Worm (Caenorhabditis elegans) whole organism, mixed stage, embryonic: Measurements from ENCODE around the gene W05H9.2.
A peak's percentile ranks its signal among the peaks of the same experiment; 100 is the strongest.

Source experiments
- M03D4.4 ChIP-seq: sonication (generic microtip); optimal IDR thresholded peaks from 2 replicates; lab custom pipeline; 2017; ENCODE audit warnings: mild to moderate bottlenecking, missing genetic modification characterization, missing compliant biosample characterization
- bed-3 ChIP-seq: fragments of 200-800 bp; sonication (Bioruptor generic); optimal IDR thresholded peaks from 3 replicates; lab custom pipeline; 2018; ENCODE audit warnings: mild to moderate bottlenecking, missing genetic modification characterization, moderate library complexity, missing compliant biosample characterization
- blmp-1 ChIP-seq: fragments of 150-350 bp; optimal IDR thresholded peaks from 2 replicates; lab custom pipeline; 2014; ENCODE audit warnings: missing biosample characterization, missing genetic modification characterization
- ceh-39 ChIP-seq: fragments of 150-350 bp; optimal IDR thresholded peaks from 2 replicates; lab custom pipeline; 2014; ENCODE audit warnings: missing biosample characterization, missing genetic modification characterization
- ceh-43 ChIP-seq: fragments of 200-800 bp; sonication (Bioruptor generic); optimal IDR thresholded peaks from 2 replicates; lab custom pipeline; 2018; ENCODE audit warnings: mild to moderate bottlenecking, missing genetic modification characterization, moderate library complexity, missing compliant biosample characterization
- ceh-83 ChIP-seq: fragments of 200-800 bp; sonication (Bioruptor generic); optimal IDR thresholded peaks from 2 replicates; lab custom pipeline; 2018; ENCODE audit warnings: mild to moderate bottlenecking, missing genetic modification characterization, missing compliant biosample characterization
- cnd-1 ChIP-seq: fragments of 200-800 bp; sonication (Bioruptor generic); optimal IDR thresholded peaks from 2 replicates; lab custom pipeline; 2018; ENCODE audit warnings: mild to moderate bottlenecking, missing genetic modification characterization, missing compliant biosample characterization
- drap-1 ChIP-seq: fragments of 200-800 bp; sonication (Bioruptor generic); optimal IDR thresholded peaks from 3 replicates; lab custom pipeline; 2018; ENCODE audit warnings: mild to moderate bottlenecking, missing genetic modification characterization, missing compliant biosample characterization
- elt-1 ChIP-seq: sonication (generic microtip); optimal IDR thresholded peaks from 2 replicates; lab custom pipeline; 2017; ENCODE audit warnings: missing genetic modification characterization, mild to moderate bottlenecking, missing compliant biosample characterization, antibody characterized with exemption, moderate library complexity, borderline replicate concordance; ENCODE audit not compliant: insufficient read depth
- flh-1 ChIP-seq: fragments of 200-800 bp; sonication (Bioruptor generic); optimal IDR thresholded peaks from 2 replicates; lab custom pipeline; 2018; ENCODE audit warnings: mild to moderate bottlenecking, missing genetic modification characterization, moderate library complexity, missing compliant biosample characterization
- ham-2 ChIP-seq: fragments of 200-800 bp; sonication (Bioruptor generic); optimal IDR thresholded peaks from 2 replicates; lab custom pipeline; 2018; ENCODE audit warnings: mild to moderate bottlenecking, missing genetic modification characterization, missing compliant biosample characterization
- hlh-1 ChIP-seq: fragments of 150-350 bp; optimal IDR thresholded peaks from 2 replicates; lab custom pipeline; 2014; ENCODE audit warnings: missing biosample characterization, missing genetic modification reagents, missing genetic modification characterization
- lin-13 ChIP-seq: fragments of 150-350 bp; optimal IDR thresholded peaks from 2 replicates; lab custom pipeline; 2014; ENCODE audit warnings: missing biosample characterization, missing genetic modification characterization
- lin-32 ChIP-seq: fragments of 200-800 bp; sonication (Bioruptor generic); optimal IDR thresholded peaks from 2 replicates; lab custom pipeline; 2018; ENCODE audit warnings: mild to moderate bottlenecking, missing genetic modification characterization, missing compliant biosample characterization
- lsy-2 ChIP-seq: fragments of 150-350 bp; optimal IDR thresholded peaks from 2 replicates; lab custom pipeline; 2014; ENCODE audit warnings: missing biosample characterization, missing genetic modification characterization
- mab-5 ChIP-seq: fragments of 150-350 bp; optimal IDR thresholded peaks from 2 replicates; lab custom pipeline; 2014; ENCODE audit warnings: missing biosample characterization, missing genetic modification characterization
- mep-1 ChIP-seq: fragments of 150-350 bp; optimal IDR thresholded peaks from 2 replicates; lab custom pipeline; 2017; ENCODE audit warnings: missing biosample characterization, missing genetic modification reagents, missing genetic modification characterization, inconsistent platforms
- mls-2 ChIP-seq: sonication (generic microtip); optimal IDR thresholded peaks from 2 replicates; lab custom pipeline; 2016; ENCODE audit warnings: mild to moderate bottlenecking, missing genetic modification characterization, moderate library complexity, missing compliant biosample characterization
- nhr-12 ChIP-seq: fragments of 150-350 bp; optimal IDR thresholded peaks from 2 replicates; lab custom pipeline; 2014; ENCODE audit warnings: missing biosample characterization, missing genetic modification characterization
- nhr-2 ChIP-seq: fragments of 150-350 bp; optimal IDR thresholded peaks from 2 replicates; lab custom pipeline; 2014; ENCODE audit warnings: missing biosample characterization, missing genetic modification characterization
- nhr-28 ChIP-seq: fragments of 150-350 bp; optimal IDR thresholded peaks from 2 replicates; lab custom pipeline; 2014; ENCODE audit warnings: missing biosample characterization, missing genetic modification characterization
- nhr-76 ChIP-seq: sonication (generic microtip); optimal IDR thresholded peaks from 2 replicates; lab custom pipeline; 2017; ENCODE audit warnings: missing biosample characterization, missing genetic modification characterization
- sem-2 ChIP-seq: fragments of 200-800 bp; sonication (Bioruptor generic); optimal IDR thresholded peaks from 2 replicates; lab custom pipeline; 2018; ENCODE audit warnings: mild to moderate bottlenecking, missing genetic modification characterization, missing compliant biosample characterization
- snpc-4 ChIP-seq: fragments of 150-350 bp; optimal IDR thresholded peaks from 2 replicates; lab custom pipeline; 2014; ENCODE audit warnings: missing biosample characterization, missing genetic modification characterization
- sptf-1 ChIP-seq: sonication (generic microtip); optimal IDR thresholded peaks from 2 replicates; lab custom pipeline; 2017; ENCODE audit warnings: mild to moderate bottlenecking, missing genetic modification characterization, moderate library complexity, missing compliant biosample characterization
- tbx-8 ChIP-seq: fragments of 200-800 bp; sonication (Bioruptor generic); optimal IDR thresholded peaks from 2 replicates; lab custom pipeline; 2018; ENCODE audit warnings: mild to moderate bottlenecking, missing genetic modification characterization, moderate library complexity, missing compliant biosample characterization
- unc-120 ChIP-seq: sonication (generic microtip); optimal IDR thresholded peaks from 2 replicates; lab custom pipeline; 2017; ENCODE audit warnings: missing genetic modification characterization, missing compliant biosample characterization; ENCODE audit not compliant: poor library complexity, severe bottlenecking
- unc-39 ChIP-seq: fragments of 150-350 bp; optimal IDR thresholded peaks from 2 replicates; lab custom pipeline; 2014; ENCODE audit warnings: missing biosample characterization, missing genetic modification characterization
- unc-62 ChIP-seq: fragments of 150-350 bp; optimal IDR thresholded peaks from 2 replicates; lab custom pipeline; 2014; ENCODE audit warnings: missing biosample characterization, missing genetic modification reagents, missing genetic modification characterization
- zip-8 ChIP-seq: fragments of 150-350 bp; optimal IDR thresholded peaks from 2 replicates; lab custom pipeline; 2014; ENCODE audit warnings: missing biosample characterization, missing genetic modification characterization
- ztf-11 ChIP-seq: fragments of 150-350 bp; optimal IDR thresholded peaks from 2 replicates; lab custom pipeline; 2014; ENCODE audit warnings: missing biosample characterization, missing genetic modification characterization

W05H9.2 gene

DNA sequence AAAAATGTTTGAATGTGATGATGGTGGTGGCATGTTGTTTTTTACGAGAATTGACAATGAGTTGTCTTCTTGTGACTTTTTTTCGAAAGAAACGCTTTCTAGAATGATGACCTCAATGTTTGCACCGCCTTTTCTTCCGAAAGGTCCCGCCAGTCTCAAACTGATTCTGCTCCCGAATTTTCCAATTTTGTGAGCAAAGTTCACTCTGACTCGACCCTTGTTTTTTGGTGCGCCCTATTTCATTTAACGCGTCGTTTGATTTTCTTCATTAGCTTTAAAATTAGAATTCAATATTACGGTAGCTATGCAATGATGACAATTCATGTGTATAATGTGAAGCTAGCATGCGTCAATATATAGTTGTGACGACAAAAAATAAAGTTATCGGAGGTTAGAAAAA is 36.2 kb upstream of the W05H9.2 start, which contains the start of gene lite-1:
Gene lite-1 (minus strand): TSS at position 101 of the 400 bp plus-strand sequence.
- TF ChIP-seq zip-8 (tag; lab: Kevin White, UChicago) (no peak), nhr-28 (no peak), hlh-1 (tag; lab: Kevin White, UChicago) (no peak), nhr-12 (tag; lab: Kevin White, UChicago) (no peak), ceh-83 (GFP tag; lab: Kevin White, UChicago) (no peak)
- TF ChIP-seq, all 35 proteins: peak for 0

- TF ChIP-seq unc-39 (tag; lab: Kevin White, UChicago) = no peak
- no peak for TF ChIP-seq nhr-12 (tag; lab: Kevin White, UChicago)
- TF ChIP-seq ztf-11 (tag; lab: Kevin White, UChicago) = no peak
- no peak for TF ChIP-seq hlh-1 (tag; lab: Kevin White, UChicago)
- no peak for TF ChIP-seq elt-1 (tag; lab: Kevin White, UChicago)
- no peak for TF ChIP-seq ham-2 (GFP tag; lab: Kevin White, UChicago)
- TF ChIP-seq unc-62 (GFP tag; lab: Kevin White, UChicago) = no peak
- no peak for TF ChIP-seq cnd-1 (tag; lab: Kevin White, UChicago)
- no peak for TF ChIP-seq sptf-1
- no peak for TF ChIP-seq mls-2
- no peak for TF ChIP-seq nhr-2 (tag; lab: Kevin White, UChicago)
- TF ChIP-seq bed-3 = no peak
- no peak for TF ChIP-seq zip-8 (tag; lab: Kevin White, UChicago)
- TF ChIP-seq mep-1 (tag; lab: Kevin White, UChicago) = no peak
- TF ChIP-seq flh-1 (GFP tag; lab: Kevin White, UChicago) = no peak
Measured at ce11 chrX:6232998-6233626, 33.7 kb upstream of the W05H9.2 start, which contains the start of gene C14F11.4. Gene C14F11.4, minus strand, starts transcription at chrX:6233048.

- no peak for TF ChIP-seq mep-1 (tag; lab: Kevin White, UChicago)
- no peak for TF ChIP-seq zip-8 (tag; lab: Kevin White, UChicago)
- no peak for TF ChIP-seq ham-2 (GFP tag; lab: Kevin White, UChicago)
- no peak for TF ChIP-seq cnd-1 (tag; lab: Kevin White, UChicago)
- TF ChIP-seq drap-1 (GFP tag; lab: Kevin White, UChicago) = no peak
- no peak for TF ChIP-seq nhr-12 (tag; lab: Kevin White, UChicago)
- TF ChIP-seq bed-3 = no peak
- no peak for TF ChIP-seq nhr-2 (tag; lab: Kevin White, UChicago)
- no peak for TF ChIP-seq ceh-43 (GFP tag; lab: Kevin White, UChicago)
- TF ChIP-seq lin-32 (GFP tag; lab: Kevin White, UChicago) = no peak
- TF ChIP-seq sptf-1 = no peak
- no peak for TF ChIP-seq nhr-76 (tag; lab: Kevin White, UChicago)
- no peak for TF ChIP-seq lsy-2 (tag; lab: Kevin White, UChicago)
- TF ChIP-seq unc-62 (GFP tag; lab: Kevin White, UChicago) = no peak
- TF ChIP-seq snpc-4 (tag; lab: Kevin White, UChicago) = no peak
- TF ChIP-seq hlh-1 (tag; lab: Kevin White, UChicago) = no peak
- TF ChIP-seq ceh-83 (GFP tag; lab: Kevin White, UChicago) = no peak
- no peak for TF ChIP-seq sem-2 (GFP tag; lab: Kevin White, UChicago)
- TF ChIP-seq flh-1 (GFP tag; lab: Kevin White, UChicago) = no peak
Measured at ce11 chrX:6235443-6235842, 31.4 kb upstream of the W05H9.2 start, which contains the start of gene hsp-43. Gene hsp-43, minus strand, starts transcription at chrX:6235543.

DNA sequence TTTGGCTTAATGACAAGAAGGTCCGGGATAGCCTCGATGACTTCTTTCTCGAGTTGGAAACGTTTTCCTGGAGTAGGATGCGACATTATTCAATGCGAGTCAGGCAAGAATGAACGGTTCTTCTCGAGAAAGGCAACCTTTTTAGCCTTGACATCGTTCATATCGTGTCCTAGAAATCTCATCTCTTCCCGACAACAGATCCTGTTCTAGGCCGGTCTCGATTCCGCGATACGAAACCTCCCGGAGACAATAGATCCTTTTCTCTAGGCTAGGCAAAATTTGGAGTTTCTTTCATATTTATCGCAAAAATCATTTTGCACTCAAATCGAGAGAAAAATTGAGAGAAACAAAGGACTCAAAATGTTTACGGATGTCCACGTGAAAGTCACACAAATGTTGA is 27.9 kb upstream of the W05H9.2 start, which contains the start of gene rml-3:
Gene rml-3 (minus strand): TSS at position 93 of the 400 bp plus-strand sequence.
- no peak for TF ChIP-seq drap-1 (GFP tag; lab: Kevin White, UChicago)
- TF ChIP-seq elt-1 (tag; lab: Kevin White, UChicago) = peak; percentile 77
- TF ChIP-seq, all 35 proteins: peak for 1

- TF ChIP-seq nhr-2 (tag; lab: Kevin White, UChicago) (peak; percentile 20), hlh-1 (tag; lab: Kevin White, UChicago) (peak; percentile 69), lin-32 (GFP tag; lab: Kevin White, UChicago) (no peak)
- TF ChIP-seq, all 35 proteins: peak for 2
Measured at ce11 chrX:6239927-6240639, 26.8 kb upstream of the W05H9.2 start.

DNA sequence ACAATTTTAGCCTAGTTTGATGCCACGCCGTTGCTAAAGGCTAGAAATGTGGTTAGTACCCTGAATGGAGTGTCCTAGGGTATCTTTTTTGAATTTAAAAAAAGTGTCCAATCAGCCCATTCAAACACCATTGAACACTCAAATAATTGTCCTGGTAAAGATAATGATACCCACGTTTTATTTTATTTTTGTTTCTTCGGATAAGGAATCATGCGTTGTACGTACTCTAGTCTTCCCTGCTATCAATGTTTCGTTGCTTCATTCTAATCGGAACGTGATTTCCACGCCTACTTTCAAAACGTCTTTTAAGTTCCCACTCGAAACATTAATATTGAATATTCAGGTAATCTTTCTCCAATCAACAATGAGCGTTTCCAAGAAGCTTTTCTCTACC is 26.2 kb upstream of the W05H9.2 start, which contains the start of gene got-2.2:
Gene got-2.2 (plus strand): TSS at position 344 of the 394 bp plus-strand sequence.
- TF ChIP-seq lin-13 (tag; lab: Kevin White, UChicago) (no peak), snpc-4 (tag; lab: Kevin White, UChicago) (no peak), drap-1 (GFP tag; lab: Kevin White, UChicago) (no peak), bed-3 (no peak), elt-1 (tag; lab: Kevin White, UChicago) (no peak), M03D4.4 (tag; lab: Kevin White, UChicago) (no peak), unc-120 (tag; lab: Kevin White, UChicago) (no peak), zip-8 (tag; lab: Kevin White, UChicago) (no peak), ztf-11 (tag; lab: Kevin White, UChicago) (no peak), lsy-2 (tag; lab: Kevin White, UChicago) (no peak), ceh-83 (GFP tag; lab: Kevin White, UChicago) (no peak), tbx-8 (GFP tag; lab: Kevin White, UChicago) (no peak), ceh-39 (tag; lab: Kevin White, UChicago) (no peak), hlh-1 (tag; lab: Kevin White, UChicago) (no peak), unc-39 (tag; lab: Kevin White, UChicago) (no peak), nhr-2 (tag; lab: Kevin White, UChicago) (no peak), mls-2 (no peak), blmp-1 (tag; lab: Kevin White, UChicago) (no peak), mab-5 (tag; lab: Kevin White, UChicago) (no peak)
